Worm (Caenorhabditis elegans): ENCODE results near the gene ugt-40.

Gene ugt-40

DNA sequence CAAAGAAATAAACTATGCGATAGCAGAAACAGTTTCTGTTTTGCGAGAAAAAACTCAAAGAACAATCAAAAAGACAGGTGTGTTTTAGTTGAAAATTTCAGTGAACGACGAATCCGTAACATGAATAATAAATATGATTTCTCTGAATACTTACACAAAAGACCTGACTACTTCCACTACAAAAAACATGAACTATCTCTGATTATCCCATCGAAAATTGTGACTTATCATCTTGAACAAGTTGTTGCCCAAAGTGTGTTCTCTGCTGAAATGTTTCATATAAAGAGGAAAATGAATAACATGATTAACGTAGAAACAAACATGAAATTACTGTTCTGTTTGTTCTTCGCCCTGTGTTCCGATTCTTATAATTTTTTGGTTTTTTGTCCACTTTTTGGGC, 24.9 kb upstream of the ugt-40 start, which contains the start of gene ugt-36:
Gene ugt-36, plus strand, starts transcription at position 301 of the 400 bp plus-strand sequence.
- TF ChIP-seq snu-23 (GFP tag; optimal IDR thresholded peaks at IDR 0.05) = no peak
- no peak for TF ChIP-seq nhr-76 (tag; optimal IDR thresholded peaks at IDR 0.05)
- no peak for TF ChIP-seq aha-1 (tag; optimal IDR thresholded peaks at IDR 0.05)
- no peak for TF ChIP-seq isw-1 (GFP tag; IDR thresholded peaks at IDR 0.05)
- TF ChIP-seq unc-98 (GFP tag; IDR thresholded peaks at IDR 0.05) = no peak
- no peak for TF ChIP-seq mab-9 (GFP tag; IDR thresholded peaks at IDR 0.05)
- no peak for TF ChIP-seq ceh-63 (GFP tag; optimal IDR thresholded peaks at IDR 0.05)
- no peak for TF ChIP-seq lin-15B (tag; optimal IDR thresholded peaks at IDR 0.05)
- no peak for TF ChIP-seq fkh-8 (tag; optimal IDR thresholded peaks at IDR 0.05)
- TF ChIP-seq nhr-19 (GFP tag; conservative IDR thresholded peaks at IDR 0.05) = no peak

ce11 chrV:7164210-7164609, 22.4 kb upstream of the ugt-40 start, which contains the start of gene srh-83:
Gene srh-83 (plus strand): TSS chrV:7164510.
- TF ChIP-seq nhr-77 (tag; optimal IDR thresholded peaks at IDR 0.05) (no peak), unc-98 (GFP tag; IDR thresholded peaks at IDR 0.05) (no peak), C16A3.4 (tag; optimal IDR thresholded peaks at IDR 0.05) (no peak), pax-3 (tag; optimal IDR thresholded peaks at IDR 0.05) (no peak), nhr-84 (tag; optimal IDR thresholded peaks at IDR 0.05) (no peak), fkh-10 (GFP tag; optimal IDR thresholded peaks at IDR 0.05) (no peak), efl-3 (GFP tag; optimal IDR thresholded peaks at IDR 0.05) (no peak), elt-2 (tag; optimal IDR thresholded peaks at IDR 0.05) (no peak), nhr-47 (tag; optimal IDR thresholded peaks at IDR 0.05) (no peak), mab-9 (GFP tag; IDR thresholded peaks at IDR 0.05) (no peak), isw-1 (GFP tag; IDR thresholded peaks at IDR 0.05) (no peak), ama-1 (optimal IDR thresholded peaks at IDR 0.05) (no peak), nhr-28 (tag; optimal IDR thresholded peaks at IDR 0.05) (no peak)

DNA sequence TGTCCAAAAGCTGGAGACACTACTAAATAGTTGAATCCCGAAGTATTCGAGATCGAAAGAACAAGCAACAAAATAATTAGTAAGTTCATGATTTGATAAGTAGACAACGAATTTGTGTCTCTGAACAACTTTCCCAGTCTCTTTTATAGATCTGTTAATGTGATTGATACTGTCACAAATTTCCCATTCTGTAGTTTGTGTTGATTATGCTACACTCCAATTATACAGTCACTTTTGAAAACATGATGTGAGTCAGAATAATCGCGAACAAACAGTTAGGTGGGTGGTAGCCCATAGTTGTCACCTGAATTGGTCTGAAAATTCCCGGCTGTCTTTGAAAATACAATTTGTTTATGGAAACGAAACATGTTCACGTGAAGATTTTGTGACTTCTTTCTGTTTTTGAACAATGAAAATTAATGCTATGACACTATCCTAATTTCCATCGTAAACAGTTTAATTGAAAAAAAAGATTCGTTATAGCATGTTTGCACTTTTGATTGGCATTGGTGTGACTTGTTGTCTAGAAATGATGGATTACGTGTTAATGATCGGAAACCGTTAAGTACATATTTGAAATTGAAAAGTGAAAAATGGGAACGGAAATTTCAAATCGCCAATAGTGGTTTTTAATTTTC, 21.8 kb upstream of the ugt-40 start, which contains the start of gene ugt-41:
Gene ugt-41, minus strand, starts transcription at position 119 of the 638 bp plus-strand sequence.
- no peak for TF ChIP-seq C04F5.9 (tag; optimal IDR thresholded peaks at IDR 0.05)
- TF ChIP-seq unc-30 (tag; optimal IDR thresholded peaks at IDR 0.05) = no peak
- no peak for TF ChIP-seq C16A3.4 (tag; optimal IDR thresholded peaks at IDR 0.05)
- no peak for TF ChIP-seq mef-2 (tag; optimal IDR thresholded peaks at IDR 0.05)
- TF ChIP-seq nhr-47 (tag; optimal IDR thresholded peaks at IDR 0.05) = no peak
- no peak for TF ChIP-seq skn-1 (tag; optimal IDR thresholded peaks at IDR 0.05)
- no peak for TF ChIP-seq hlh-17 (GFP tag; optimal IDR thresholded peaks at IDR 0.05; ENCODE audit: borderline replicate concordance)
- TF ChIP-seq ceh-8 (GFP tag; optimal IDR thresholded peaks at IDR 0.05) = no peak
- TF ChIP-seq nhr-76 (tag; optimal IDR thresholded peaks at IDR 0.05) = no peak
- TF ChIP-seq nhr-77 (tag; optimal IDR thresholded peaks at IDR 0.05) = no peak
- no peak for TF ChIP-seq sup-37 (GFP tag; optimal IDR thresholded peaks at IDR 0.05)
- no peak for TF ChIP-seq nhr-12 (tag; optimal IDR thresholded peaks at IDR 0.05)
- TF ChIP-seq nhr-71 (tag; optimal IDR thresholded peaks at IDR 0.05) = peak; percentile 4
- no peak for TF ChIP-seq xbp-1 (tag; optimal IDR thresholded peaks at IDR 0.05)
- TF ChIP-seq nhr-19 (GFP tag; conservative IDR thresholded peaks at IDR 0.05) = 0 out of 2 replicates have a peak, but pooled peaks have one; percentile 4
- no peak for TF ChIP-seq unc-98 (GFP tag; IDR thresholded peaks at IDR 0.05)
- no peak for TF ChIP-seq jun-1 (tag; optimal IDR thresholded peaks at IDR 0.05)
- peak; percentile 52 for TF ChIP-seq nhr-85 (tag)
- no peak for TF ChIP-seq dsc-1 (tag; optimal IDR thresholded peaks at IDR 0.05)
- no peak for TF ChIP-seq nhr-237 (tag; optimal IDR thresholded peaks at IDR 0.05)
- TF ChIP-seq ztf-4 (tag; optimal IDR thresholded peaks at IDR 0.05) = no peak
- no peak for TF ChIP-seq zag-1 (tag; optimal IDR thresholded peaks at IDR 0.05)
- no peak for TF ChIP-seq ceh-82 (tag; optimal IDR thresholded peaks at IDR 0.05)
- TF ChIP-seq lin-14 (GFP tag; optimal IDR thresholded peaks at IDR 0.05) = peak; percentile 22
- no peak for TF ChIP-seq alr-1 (tag; optimal IDR thresholded peaks at IDR 0.05; ENCODE audit: borderline replicate concordance)
- peak in 1 of 6 experiments; percentile 4 for TF ChIP-seq elt-3 (tag; optimal IDR thresholded peaks at IDR 0.05)
- no peak for TF ChIP-seq pax-3 (tag; optimal IDR thresholded peaks at IDR 0.05)
- TF ChIP-seq nhr-20 (tag; optimal IDR thresholded peaks at IDR 0.05) = peak; percentile 39
- TF ChIP-seq unc-130 (tag; optimal IDR thresholded peaks at IDR 0.05) = no peak
- TF ChIP-seq unc-86 (tag; optimal IDR thresholded peaks at IDR 0.05) = no peak
- no peak for TF ChIP-seq swsn-7 (tag; optimal IDR thresholded peaks at IDR 0.05)
- TF ChIP-seq lir-3 (tag; optimal IDR thresholded peaks at IDR 0.05; ENCODE audit: poor library complexity) = no peak
- TF ChIP-seq tbx-2 (tag; optimal IDR thresholded peaks at IDR 0.05) = no peak
- TF ChIP-seq nhr-90 (tag; optimal IDR thresholded peaks at IDR 0.05; ENCODE audit: poor library complexity) = no peak
- no peak for TF ChIP-seq pag-3 (tag; optimal IDR thresholded peaks at IDR 0.05; ENCODE audit: borderline replicate concordance, insufficient read depth)

Measured in whole organism, L1 larva.